Fruit fly (Drosophila melanogaster) whole organism, embryonic: Measurements from ENCODE around the gene CG7781.

Experiments used
- B-H2 ChIP-seq: fragments of 200-800 bp; sonication (Bioruptor generic); optimal IDR thresholded peaks from 2 replicates; lab custom pipeline; 2018; ENCODE audit warnings: missing biosample characterization, mild to moderate bottlenecking, missing genetic modification characterization
- CG10462 ChIP-seq: fragments of 200-800 bp; sonication (Bioruptor generic); optimal IDR thresholded peaks from 2 replicates; lab custom pipeline; 2016; ENCODE audit warnings: missing biosample characterization, missing genetic modification characterization
- CG11696 ChIP-seq: fragments of 200-800 bp; sonication (Bioruptor generic); IDR thresholded peaks from 2 replicates; pipeline ENCODE4 v1.3.6; 2022; ENCODE audit warnings: missing biosample characterization, missing genetic modification characterization
- CG12942 ChIP-seq: fragments of 200-800 bp; sonication (Bioruptor generic); optimal IDR thresholded peaks from 3 replicates; lab custom pipeline; 2016; ENCODE audit warnings: missing biosample characterization, missing genetic modification characterization
- CG14014 ChIP-seq: fragments of 200-800 bp; sonication (Bioruptor generic); IDR thresholded peaks from 2 replicates; pipeline ENCODE4 v1.3.6; 2022; ENCODE audit warnings: missing biosample characterization, missing genetic modification characterization
- CG15073 ChIP-seq: fragments of 200-800 bp; sonication (Bioruptor generic); optimal IDR thresholded peaks from 2 replicates; lab custom pipeline; 2016; ENCODE audit warnings: missing biosample characterization, missing genetic modification characterization
- CG1647 ChIP-seq: fragments of 200-800 bp; sonication (Bioruptor generic); optimal IDR thresholded peaks from 3 replicates; lab custom pipeline; 2016; ENCODE audit warnings: missing biosample characterization, missing genetic modification characterization
- CG17328 ChIP-seq: fragments of 200-800 bp; sonication (Bioruptor generic); IDR thresholded peaks from 2 replicates; pipeline ENCODE4 v1.3.6; 2022; ENCODE audit warnings: missing biosample characterization, missing genetic modification characterization
- CG3407 ChIP-seq: fragments of 200-800 bp; sonication (Bioruptor generic); optimal IDR thresholded peaks from 2 replicates; lab custom pipeline; 2018; ENCODE audit warnings: missing biosample characterization, mild to moderate bottlenecking, missing genetic modification characterization
- CG5953 ChIP-seq: fragments of 200-800 bp; sonication (Bioruptor generic); IDR thresholded peaks from 2 replicates; pipeline ENCODE4 v1.3.6; 2022; ENCODE audit warnings: missing biosample characterization, missing genetic modification characterization
- CG7928 ChIP-seq: fragments of 200-800 bp; sonication (Bioruptor generic); optimal IDR thresholded peaks from 2 replicates; lab custom pipeline; 2017; ENCODE audit warnings: missing biosample characterization, mild to moderate bottlenecking, missing genetic modification characterization
- CG7963 ChIP-seq: fragments of 200-800 bp; sonication (Bioruptor generic); IDR thresholded peaks from 3 replicates; pipeline ENCODE4 v1.3.6; 2022; ENCODE audit warnings: missing biosample characterization, missing genetic modification characterization; ENCODE audit not compliant: partially characterized antibody
- CG9727 ChIP-seq: fragments of 200-800 bp; sonication (Bioruptor generic); optimal IDR thresholded peaks from 3 replicates; lab custom pipeline; 2017; ENCODE audit warnings: missing biosample characterization, mild to moderate bottlenecking, missing genetic modification characterization
- CG9817 ChIP-seq: fragments of 200-800 bp; sonication (Bioruptor generic); optimal IDR thresholded peaks from 2 replicates; lab custom pipeline; 2018; ENCODE audit warnings: missing biosample characterization, mild to moderate bottlenecking, missing genetic modification characterization, moderate library complexity
- Chrac-16 ChIP-seq: fragments of 200-800 bp; sonication (Bioruptor generic); optimal IDR thresholded peaks from 3 replicates; lab custom pipeline; 2016; ENCODE audit warnings: missing biosample characterization, missing genetic modification characterization
- Doc3 ChIP-seq: fragments of 200-800 bp; sonication (Bioruptor generic); IDR thresholded peaks from 3 replicates; pipeline ENCODE4 v1.3.6; 2022; ENCODE audit warnings: missing biosample characterization, missing genetic modification characterization; ENCODE audit not compliant: partially characterized antibody
- E2f2 ChIP-seq: fragments of 200-800 bp; sonication (Bioruptor generic); IDR thresholded peaks from 2 replicates; pipeline ENCODE4 v1.3.6; 2022; ENCODE audit warnings: missing biosample characterization, missing genetic modification characterization
- Eip74EF ChIP-seq, 2 experiments: fragments of 200-800 bp in 1 of 2; fragments of >200 bp in 1 of 2; sonication (Bioruptor generic) in 1 of 2; optimal IDR thresholded peaks; 2 replicates each; lab custom pipeline; 2017 to 2019; ENCODE audit warnings: missing biosample characterization in 2 of 2, missing genetic modification characterization in 2 of 2, mild to moderate bottlenecking in 1 of 2, moderate library complexity in 1 of 2
- HmgZ ChIP-seq: fragments of 200-800 bp; sonication (Bioruptor generic); optimal IDR thresholded peaks from 2 replicates; lab custom pipeline; 2018; ENCODE audit warnings: missing biosample characterization, mild to moderate bottlenecking, missing genetic modification characterization
- MESR4 ChIP-seq: fragments of 200-800 bp; sonication (Bioruptor generic); optimal IDR thresholded peaks from 2 replicates; lab custom pipeline; 2018; ENCODE audit warnings: missing biosample characterization, mild to moderate bottlenecking, missing genetic modification characterization, moderate library complexity
- Mrtf ChIP-seq: fragments of 200-800 bp; sonication (Bioruptor generic); IDR thresholded peaks from 3 replicates; pipeline ENCODE4 v1.3.6; 2022; ENCODE audit warnings: missing biosample characterization, missing genetic modification characterization
- NK7.1 ChIP-seq: fragments of 200-800 bp; sonication (Bioruptor generic); optimal IDR thresholded peaks from 3 replicates; lab custom pipeline; 2016; ENCODE audit warnings: missing biosample characterization, missing genetic modification characterization
- Side ChIP-seq: fragments of 200-800 bp; sonication (Bioruptor generic); optimal IDR thresholded peaks from 2 replicates; lab custom pipeline; 2016; ENCODE audit warnings: missing biosample characterization, missing genetic modification characterization
- Trl ChIP-seq, 3 experiments: fragments of >200 bp in 2 of 3; fragments of 200-800 bp in 1 of 3; sonication (Bioruptor generic) in 1 of 3; optimal IDR thresholded peaks; 2 replicates in 1 of 3; 3 replicates in 2 of 3; lab custom pipeline; 2016 to 2017; ENCODE audit warnings: missing biosample characterization in 1 of 3, missing genetic modification characterization in 1 of 3
- abd-A ChIP-seq: fragments of 200-800 bp; sonication (Bioruptor generic); optimal IDR thresholded peaks from 3 replicates; lab custom pipeline; 2019; ENCODE audit warnings: missing biosample characterization, mild to moderate bottlenecking, missing genetic modification characterization, moderate library complexity
- ase ChIP-seq: fragments of 200-800 bp; sonication (Bioruptor generic); IDR thresholded peaks from 3 replicates; pipeline ENCODE4 v1.3.6; 2022; ENCODE audit warnings: missing biosample characterization, missing genetic modification characterization
- ash1 ChIP-seq: fragments of 200-800 bp; sonication (Bioruptor generic); optimal IDR thresholded peaks from 2 replicates; lab custom pipeline; 2018; ENCODE audit warnings: missing biosample characterization, mild to moderate bottlenecking, missing genetic modification characterization
- cg ChIP-seq: fragments of 200-800 bp; sonication (Bioruptor generic); optimal IDR thresholded peaks from 3 replicates; lab custom pipeline; 2019; ENCODE audit warnings: missing biosample characterization, mild to moderate bottlenecking, missing genetic modification characterization, moderate library complexity
- chinmo ChIP-seq: fragments of 200-800 bp; sonication (Bioruptor generic); IDR thresholded peaks from 4 replicates; pipeline ENCODE4 v1.3.6; 2022; ENCODE audit warnings: missing biosample characterization, missing genetic modification characterization; ENCODE audit not compliant: partially characterized antibody
- chn ChIP-seq: fragments of 200-800 bp; sonication (Bioruptor generic); optimal IDR thresholded peaks from 2 replicates; lab custom pipeline; 2016; ENCODE audit warnings: missing biosample characterization, missing genetic modification characterization
- crol ChIP-seq: fragments of 200-800 bp; sonication (Bioruptor generic); IDR thresholded peaks from 2 replicates; pipeline ENCODE4 v1.3.6; 2022; ENCODE audit warnings: missing biosample characterization, missing genetic modification characterization
- crp ChIP-seq, 2 experiments: fragments of 200-800 bp; sonication (Bioruptor generic); optimal IDR thresholded peaks; 2 replicates in 1 of 2; 3 replicates in 1 of 2; lab custom pipeline; 2017; ENCODE audit warnings: missing biosample characterization in 2 of 2, missing genetic modification characterization in 2 of 2, mild to moderate bottlenecking in 1 of 2, moderate library complexity in 1 of 2
- dm ChIP-seq: fragments of 200-800 bp; sonication (Bioruptor generic); optimal IDR thresholded peaks from 3 replicates; lab custom pipeline; 2016; ENCODE audit warnings: missing biosample characterization, missing genetic modification characterization
- esg ChIP-seq: fragments of 200-800 bp; sonication (Bioruptor generic); conservative IDR thresholded peaks from 2 replicates; pipeline ENCODE4 v1.3.6; 2022; ENCODE audit warnings: missing biosample characterization, missing genetic modification characterization
- gfzf ChIP-seq: fragments of 200-800 bp; sonication (Bioruptor generic); optimal IDR thresholded peaks from 2 replicates; lab custom pipeline; 2016; ENCODE audit warnings: missing biosample characterization, mild to moderate bottlenecking, missing genetic modification characterization, moderate library complexity
- hth ChIP-seq: fragments of >200 bp; optimal IDR thresholded peaks from 2 replicates; lab custom pipeline; 2017; ENCODE audit warnings: inconsistent platforms
- insv ChIP-seq, 2 experiments: fragments of 200-800 bp; sonication (Bioruptor generic); optimal IDR thresholded peaks; 3 replicates each; lab custom pipeline; 2016 to 2018; ENCODE audit warnings: missing biosample characterization in 2 of 2, missing genetic modification characterization in 2 of 2
- kah ChIP-seq: fragments of 200-800 bp; sonication (Bioruptor generic); optimal IDR thresholded peaks from 2 replicates; lab custom pipeline; 2018; ENCODE audit warnings: missing biosample characterization, mild to moderate bottlenecking, missing genetic modification characterization
- klu ChIP-seq: fragments of 200-800 bp; sonication (Bioruptor generic); IDR thresholded peaks from 2 replicates; pipeline ENCODE4 v1.3.6; 2022; ENCODE audit warnings: missing biosample characterization, missing genetic modification characterization
- lov ChIP-seq, 2 experiments: fragments of 200-800 bp in 1 of 2; fragments of >200 bp in 1 of 2; sonication (Bioruptor generic) in 1 of 2; IDR thresholded peaks in 1 of 2; optimal IDR thresholded peaks in 1 of 2; 2 replicates in 1 of 2; 3 replicates in 1 of 2; pipeline versions ENCODE4 v1.3.6 to Lab custom; 2017 to 2022; ENCODE audit warnings: missing biosample characterization in 1 of 2, missing genetic modification characterization in 1 of 2
- rib ChIP-seq: fragments of 200-800 bp; sonication (Bioruptor generic); IDR thresholded peaks from 2 replicates; pipeline ENCODE4 v1.3.6; 2022; ENCODE audit warnings: missing biosample characterization, missing genetic modification characterization
- seq ChIP-seq: fragments of 200-800 bp; sonication (Bioruptor generic); IDR thresholded peaks from 2 replicates; pipeline ENCODE4 v1.3.6; 2022; ENCODE audit warnings: missing biosample characterization, missing genetic modification characterization
- sima ChIP-seq: fragments of 200-800 bp; sonication (Bioruptor generic); optimal IDR thresholded peaks from 2 replicates; lab custom pipeline; 2016; ENCODE audit warnings: missing biosample characterization, missing genetic modification characterization
- sqz ChIP-seq: fragments of 200-800 bp; sonication (Bioruptor generic); optimal IDR thresholded peaks from 3 replicates; lab custom pipeline; 2018; ENCODE audit warnings: missing biosample characterization, mild to moderate bottlenecking, missing genetic modification characterization
- stwl ChIP-seq: fragments of 200-800 bp; sonication (Bioruptor generic); optimal IDR thresholded peaks from 3 replicates; lab custom pipeline; 2018; ENCODE audit warnings: missing biosample characterization, mild to moderate bottlenecking, missing genetic modification characterization, moderate library complexity
- tll ChIP-seq, 2 experiments: fragments of 200-800 bp in 1 of 2; fragments of >200 bp in 1 of 2; sonication (Bioruptor generic) in 1 of 2; optimal IDR thresholded peaks; 2 replicates each; lab custom pipeline; 2017 to 2019; ENCODE audit warnings: missing biosample characterization in 2 of 2, missing genetic modification characterization in 2 of 2, mild to moderate bottlenecking in 1 of 2, moderate library complexity in 1 of 2
- tx ChIP-seq: fragments of 200-800 bp; sonication (Bioruptor generic); optimal IDR thresholded peaks from 2 replicates; lab custom pipeline; 2016; ENCODE audit warnings: missing biosample characterization, missing genetic modification characterization
- zen ChIP-seq: fragments of 200-800 bp; sonication (Bioruptor generic); optimal IDR thresholded peaks from 3 replicates; lab custom pipeline; 2018; ENCODE audit warnings: missing biosample characterization, mild to moderate bottlenecking, missing genetic modification characterization, moderate library complexity
- zfh1 ChIP-seq: fragments of 200-800 bp; sonication (Bioruptor generic); IDR thresholded peaks from 3 replicates; pipeline ENCODE4 v1.3.6; 2022; ENCODE audit warnings: missing biosample characterization, missing genetic modification characterization

Gene CG7781

DNA sequence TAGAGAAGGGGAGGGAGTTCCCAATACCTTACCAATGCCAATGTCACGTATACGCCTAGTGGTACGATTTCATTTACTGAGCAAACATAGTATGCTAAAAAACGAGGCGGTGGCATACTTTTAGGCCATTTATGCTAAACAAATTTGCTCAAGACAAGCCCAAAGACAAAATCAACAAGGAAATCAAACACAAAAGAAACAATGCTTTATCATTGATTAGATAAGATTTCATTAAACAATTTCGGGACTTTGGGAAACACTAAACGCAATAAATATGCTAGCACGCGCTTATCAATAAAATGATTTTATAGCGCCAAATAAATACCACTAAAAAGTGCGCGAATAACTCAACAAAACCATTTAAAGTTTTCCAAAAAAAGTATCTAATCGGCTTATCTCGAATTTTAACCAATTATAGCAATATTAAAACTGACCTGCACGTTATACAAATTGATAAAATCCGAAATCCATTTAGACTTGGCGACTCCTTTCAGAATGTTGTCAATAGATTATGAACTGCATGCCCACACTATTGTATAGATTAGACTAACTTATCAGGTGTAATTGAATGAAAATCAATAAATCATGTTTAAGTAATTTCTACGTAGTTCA is 25.5 kb upstream of the CG7781 start (continued):
- TF ChIP-seq chn (no peak), abd-A (tag; lab: Kevin White, UChicago) (no peak), Eip74EF (GFP tag; optimal IDR thresholded peaks at IDR 0.05; lab: Kevin White, UChicago) (peak in 1 of 2 experiments; percentile 23), cg (GFP tag; lab: Kevin White, UChicago) (no peak), MESR4 (GFP tag; lab: Kevin White, UChicago) (no peak), lov (optimal IDR thresholded peaks at IDR 0.05; lab: Kevin White, UChicago) (no peak), lov (GFP tag; IDR thresholded peaks at IDR 0.05; lab: Robert Waterston, UW) (no peak), seq (no peak), crp (GFP tag; optimal IDR thresholded peaks at IDR 0.05; lab: Kevin White, UChicago) (no peak), CG7963 (GFP tag; lab: Robert Waterston, UW) (no peak), CG11696 (GFP tag; lab: Robert Waterston, UW) (no peak), gfzf (GFP tag; lab: Kevin White, UChicago) (no peak), Mrtf (GFP tag; lab: Robert Waterston, UW) (no peak), CG3407 (GFP tag; lab: Kevin White, UChicago) (peak; percentile 32), HmgZ (tag; lab: Kevin White, UChicago) (peak; percentile 65), kah (no peak), Side (peak; percentile 16), tx (GFP tag; lab: Kevin White, UChicago) (no peak), rib (GFP tag; lab: Robert Waterston, UW) (peak; percentile 33; the same call in 1 of the 2 replicates), stwl (tag; lab: Kevin White, UChicago) (no peak), CG9727 (GFP tag; lab: Kevin White, UChicago) (peak; percentile 16), B-H2 (peak; percentile 49), ase (GFP tag; lab: Robert Waterston, UW) (no peak), CG1647 (GFP tag; lab: Kevin White, UChicago) (no peak), CG14014 (GFP tag; lab: Robert Waterston, UW) (peak; percentile 52; the same call in 1 of the 2 replicates), CG15073 (no peak), NK7.1 (GFP tag; lab: Kevin White, UChicago) (no peak), Doc3 (GFP tag; lab: Robert Waterston, UW) (no peak), dm (GFP tag; lab: Kevin White, UChicago) (no peak), esg (GFP tag; lab: Robert Waterston, UW) (no peak), E2f2 (GFP tag; lab: Robert Waterston, UW) (no peak; the same call in 1 of the 2 replicates), zen (tag; lab: Kevin White, UChicago) (no peak), CG17328 (no peak), insv (GFP tag; optimal IDR thresholded peaks at IDR 0.05; lab: Kevin White, UChicago) (no peak), CG10462 (GFP tag; lab: Kevin White, UChicago) (no peak), CG5953 (GFP tag; lab: Robert Waterston, UW) (no peak), Chrac-16 (GFP tag; lab: Kevin White, UChicago) (no peak), chinmo (GFP tag; lab: Robert Waterston, UW) (no peak), CG12942 (no peak), sqz (GFP tag; lab: Kevin White, UChicago) (no peak), crol (no peak), CG7928 (no peak), sima (GFP tag; lab: Kevin White, UChicago) (no peak), tll (GFP tag; optimal IDR thresholded peaks at IDR 0.05; lab: Kevin White, UChicago) (no peak), zfh1 (GFP tag; lab: Robert Waterston, UW) (no peak), hth (lab: Kevin White, UChicago) (no peak), ash1 (no peak), Trl (optimal IDR thresholded peaks at IDR 0.05; lab: Kevin White, UChicago) (no peak), Trl (GFP tag; optimal IDR thresholded peaks at IDR 0.05; lab: Kevin White, UChicago) (peak; percentile 8), CG9817 (peak; percentile 12), klu (GFP tag; lab: Robert Waterston, UW) (no peak)
